Fruit fly (Drosophila melanogaster): ENCODE measurements around the gene Dop1R1.

Gene Dop1R1

dm6 chr3R:14214776-14215175 is at the start of gene Dop1R1:
TSS of gene Dop1R1 (minus strand) at chr3R:14214810.
- no peak for TF ChIP-seq CG17801 (GFP tag; optimal IDR thresholded peaks at IDR 0.05; ENCODE audit: partially characterized antibody)

- TF ChIP-seq CG17801 (GFP tag; optimal IDR thresholded peaks at IDR 0.05; ENCODE audit: partially characterized antibody) = no peak
Observed at dm6 chr3R:14262087-14262486, 47.5 kb upstream of the Dop1R1 start, which contains the start of the genes CG14839 and CG14841. TSS of gene CG14839 (plus strand) at chr3R:14262387. TSS of gene CG14841 (minus strand) at chr3R:14262418.

- no peak for TF ChIP-seq CG17801 (GFP tag; optimal IDR thresholded peaks at IDR 0.05; ENCODE audit: partially characterized antibody)
Observed at dm6 chr3R:14261113-14261512, 46.5 kb upstream of the Dop1R1 start, which contains the start of gene CG14840. TSS of gene CG14840 (minus strand) at chr3R:14261213.

- no peak for TF ChIP-seq CG17801 (GFP tag; optimal IDR thresholded peaks at IDR 0.05; ENCODE audit: partially characterized antibody)
Observed at dm6 chr3R:14259821-14260220, 45.2 kb upstream of the Dop1R1 start, which contains the start of gene MetRS-m. TSS of gene MetRS-m (minus strand) at chr3R:14259991.

- TF ChIP-seq CG17801 (GFP tag; optimal IDR thresholded peaks at IDR 0.05; ENCODE audit: partially characterized antibody) = no peak
Observed at dm6 chr3R:14255808-14256207, 41.2 kb upstream of the Dop1R1 start, which contains the start of gene CG43179. TSS of gene CG43179 (plus strand) at chr3R:14256108.

- no peak for TF ChIP-seq CG17801 (GFP tag; optimal IDR thresholded peaks at IDR 0.05; ENCODE audit: partially characterized antibody)
Observed at dm6 chr3R:14245371-14245770, 30.8 kb upstream of the Dop1R1 start, which contains the start of gene CG9616. TSS of gene CG9616 (minus strand) at chr3R:14245471.

- TF ChIP-seq CG17801 (GFP tag; optimal IDR thresholded peaks at IDR 0.05; ENCODE audit: partially characterized antibody) = no peak
Observed at dm6 chr3R:14244577-14244976, 30.0 kb upstream of the Dop1R1 start, which contains the start of gene CG43291. TSS of gene CG43291 (minus strand) at chr3R:14244677.

dm6 chr3R:14229045-14229444 is 14.4 kb upstream of the Dop1R1 start, which contains the start of gene CG9624:
TSS of gene CG9624 (minus strand) at chr3R:14229145.
- TF ChIP-seq CG17801 (GFP tag; optimal IDR thresholded peaks at IDR 0.05; ENCODE audit: partially characterized antibody) = no peak

dm6 chr3R:14226662-14227061 is 12.1 kb upstream of the Dop1R1 start, which contains the start of gene CG9631:
TSS of gene CG9631 (minus strand) at chr3R:14226762.
- TF ChIP-seq CG17801 (GFP tag; optimal IDR thresholded peaks at IDR 0.05; ENCODE audit: partially characterized antibody) = no peak

dm6 chr3R:14224105-14224574 is 9.5 kb upstream of the Dop1R1 start, which contains the start of gene Sp212:
TSS of gene Sp212 (minus strand) at chr3R:14224155.
- TF ChIP-seq CG17801 (GFP tag; optimal IDR thresholded peaks at IDR 0.05; ENCODE audit: partially characterized antibody) = no peak

- TF ChIP-seq CG17801 (GFP tag; optimal IDR thresholded peaks at IDR 0.05; ENCODE audit: partially characterized antibody) = no peak
Observed at dm6 chr3R:14221484-14221883, 6.9 kb upstream of the Dop1R1 start, which contains the start of gene CG33109. TSS of gene CG33109 (minus strand) at chr3R:14221584.

- no peak for TF ChIP-seq CG17801 (GFP tag; optimal IDR thresholded peaks at IDR 0.05; ENCODE audit: partially characterized antibody)
Observed at dm6 chr3R:14220105-14220504, 5.5 kb upstream of the Dop1R1 start, which contains the start of gene CG31326. TSS of gene CG31326 (minus strand) at chr3R:14220205.

- no peak for TF ChIP-seq CG17801 (GFP tag; optimal IDR thresholded peaks at IDR 0.05; ENCODE audit: partially characterized antibody)
Observed at dm6 chr3R:14217839-14218238, 3.2 kb upstream of the Dop1R1 start, which contains the start of gene CG9649. TSS of gene CG9649 (minus strand) at chr3R:14217882.

- TF ChIP-seq CG17801 (GFP tag; optimal IDR thresholded peaks at IDR 0.05; ENCODE audit: partially characterized antibody) = no peak
Observed at dm6 chr3R:14162176-14162759, 52.3 kb downstream of the Dop1R1 start, which contains the start of gene CG3199. TSS of gene CG3199 (plus strand) at chr3R:14162709.

dm6 chr3R:14160178-14160577 is 54.4 kb downstream of the Dop1R1 start, which contains the start of gene CG31327:
TSS of gene CG31327 (minus strand) at chr3R:14160278.
- TF ChIP-seq CG17801 (GFP tag; optimal IDR thresholded peaks at IDR 0.05; ENCODE audit: partially characterized antibody) = no peak

dm6 chr3R:14157331-14157730 is 57.3 kb downstream of the Dop1R1 start, which contains the start of gene CG31533:
TSS of gene CG31533 (minus strand) at chr3R:14157431.
- TF ChIP-seq CG17801 (GFP tag; optimal IDR thresholded peaks at IDR 0.05; ENCODE audit: partially characterized antibody) = no peak
